Fruit fly (Drosophila melanogaster) whole organism, embryonic: ENCODE measurements around the gene CG6689.

ENCODE experiments used
- CG10147 ChIP-seq: fragments of 200-800 bp; sonication (Bioruptor generic); optimal IDR thresholded peaks from 2 replicates; lab custom pipeline; 2019; ENCODE audit warnings: missing biosample characterization, mild to moderate bottlenecking, missing genetic modification characterization, moderate library complexity
- CG1024 ChIP-seq: fragments of 200-800 bp; sonication (Bioruptor generic); IDR thresholded peaks from 2 replicates; pipeline ENCODE4 v1.3.6; 2022; ENCODE audit warnings: missing biosample characterization, missing genetic modification characterization
- CG11085 ChIP-seq: fragments of 200-800 bp; sonication (Bioruptor generic); IDR thresholded peaks from 2 replicates; pipeline ENCODE4 v1.3.6; 2022; ENCODE audit warnings: missing biosample characterization, missing genetic modification characterization
- CG11696 ChIP-seq: fragments of 200-800 bp; sonication (Bioruptor generic); IDR thresholded peaks from 2 replicates; pipeline ENCODE4 v1.3.6; 2022; ENCODE audit warnings: missing biosample characterization, missing genetic modification characterization
- CG13123 ChIP-seq: fragments of 200-800 bp; sonication (Bioruptor generic); optimal IDR thresholded peaks from 2 replicates; lab custom pipeline; 2016; ENCODE audit warnings: missing biosample characterization, missing genetic modification characterization
- CG13296 ChIP-seq: fragments of 200-800 bp; sonication (Bioruptor generic); optimal IDR thresholded peaks from 3 replicates; lab custom pipeline; 2018; ENCODE audit warnings: missing biosample characterization, mild to moderate bottlenecking, missing genetic modification characterization
- CG14441 ChIP-seq: fragments of 200-800 bp; sonication (Bioruptor generic); IDR thresholded peaks from 2 replicates; pipeline ENCODE4 v1.3.6; 2022; ENCODE audit warnings: missing biosample characterization, missing genetic modification characterization
- CG14965 ChIP-seq: fragments of 200-800 bp; sonication (Bioruptor generic); optimal IDR thresholded peaks from 2 replicates; lab custom pipeline; 2016; ENCODE audit warnings: missing biosample characterization, missing genetic modification characterization, borderline replicate concordance
- CG32767 ChIP-seq: fragments of 200-800 bp; sonication (Bioruptor generic); IDR thresholded peaks from 2 replicates; pipeline ENCODE4 v1.3.6; 2022; ENCODE audit warnings: missing biosample characterization, missing genetic modification characterization
- CG4328 ChIP-seq: fragments of 200-800 bp; sonication (Bioruptor generic); optimal IDR thresholded peaks from 3 replicates; lab custom pipeline; 2017; ENCODE audit warnings: missing biosample characterization, missing genetic modification reagents, missing genetic modification characterization
- CG6175 ChIP-seq: fragments of 200-800 bp; sonication (Bioruptor generic); IDR thresholded peaks from 3 replicates; pipeline ENCODE4 v1.3.6; 2022; ENCODE audit warnings: missing biosample characterization, missing genetic modification characterization
- CG6854 ChIP-seq: fragments of 200-800 bp; sonication (Bioruptor generic); optimal IDR thresholded peaks from 3 replicates; lab custom pipeline; 2017; ENCODE audit warnings: missing biosample characterization, mild to moderate bottlenecking, missing genetic modification characterization
- CG7357 ChIP-seq: fragments of 200-800 bp; sonication (Bioruptor generic); IDR thresholded peaks from 3 replicates; pipeline ENCODE4 v1.3.6; 2022; ENCODE audit warnings: missing biosample characterization, missing genetic modification characterization
- CG7556 ChIP-seq: fragments of 200-800 bp; sonication (Bioruptor generic); optimal IDR thresholded peaks from 2 replicates; lab custom pipeline; 2017; ENCODE audit warnings: missing biosample characterization, mild to moderate bottlenecking, missing genetic modification characterization
- CG9437 ChIP-seq: fragments of 200-800 bp; sonication (Bioruptor generic); optimal IDR thresholded peaks from 2 replicates; lab custom pipeline; 2018; ENCODE audit warnings: missing biosample characterization, mild to moderate bottlenecking, missing genetic modification characterization
- CoRest ChIP-seq: fragments of 200-800 bp; sonication (Bioruptor generic); optimal IDR thresholded peaks from 3 replicates; lab custom pipeline; 2018; ENCODE audit warnings: missing biosample characterization, mild to moderate bottlenecking, missing genetic modification characterization, moderate library complexity
- D ChIP-seq, 2 experiments: fragments of 200-800 bp in 1 of 2; fragments of >200 bp in 1 of 2; sonication (Bioruptor generic) in 1 of 2; optimal IDR thresholded peaks; 2 replicates in 1 of 2; 3 replicates in 1 of 2; lab custom pipeline; 2017; ENCODE audit warnings: mild to moderate bottlenecking in 1 of 2, missing biosample characterization in 1 of 2, missing genetic modification characterization in 1 of 2, missing genetic modification reagents in 1 of 2
- E2f1 ChIP-seq: fragments of 200-800 bp; sonication (Bioruptor generic); IDR thresholded peaks from 2 replicates; pipeline ENCODE4 v1.3.6; 2022; ENCODE audit warnings: missing biosample characterization, missing genetic modification characterization
- Fer1 ChIP-seq: fragments of 200-800 bp; sonication (Bioruptor generic); optimal IDR thresholded peaks from 2 replicates; lab custom pipeline; 2017; ENCODE audit warnings: missing biosample characterization, mild to moderate bottlenecking, missing genetic modification characterization
- Hey ChIP-seq: fragments of 200-800 bp; sonication (Bioruptor generic); optimal IDR thresholded peaks from 3 replicates; lab custom pipeline; 2018; ENCODE audit warnings: missing biosample characterization, mild to moderate bottlenecking, missing genetic modification characterization
- Hr51 ChIP-seq, 2 experiments: fragments of 200-800 bp; sonication (Bioruptor generic); optimal IDR thresholded peaks; 2 replicates in 1 of 2; 3 replicates in 1 of 2; lab custom pipeline; 2016 to 2018; ENCODE audit warnings: missing biosample characterization in 2 of 2, missing genetic modification characterization in 2 of 2, mild to moderate bottlenecking in 1 of 2, moderate library complexity in 1 of 2
- Med ChIP-seq: fragments of 200-800 bp; sonication (Bioruptor generic); peaks from one replicate; lab custom pipeline; 2016; ENCODE audit warnings: missing biosample characterization, missing genetic modification characterization, mild to moderate bottlenecking, inconsistent platforms, moderate library complexity
- Nf-YB ChIP-seq: fragments of 200-800 bp; sonication (Bioruptor generic); optimal IDR thresholded peaks from 3 replicates; lab custom pipeline; 2019; ENCODE audit warnings: missing biosample characterization, mild to moderate bottlenecking, missing genetic modification characterization, moderate library complexity
- Nf-YC ChIP-seq: fragments of 200-800 bp; optimal IDR thresholded peaks from 3 replicates; lab custom pipeline; 2019; ENCODE audit warnings: missing biosample characterization, mild to moderate bottlenecking, missing genetic modification characterization, moderate library complexity
- Stat92E ChIP-seq, 3 experiments: fragments of >200 bp in 2 of 3; fragments of 200-800 bp in 1 of 3; sonication (Bioruptor generic) in 1 of 3; optimal IDR thresholded peaks; 2 replicates each; lab custom pipeline; 2017 to 2019; ENCODE audit warnings: missing biosample characterization in 3 of 3, missing genetic modification characterization in 3 of 3, mild to moderate bottlenecking in 1 of 3, moderate library complexity in 1 of 3
- YL-1 ChIP-seq: fragments of 200-800 bp; sonication (Bioruptor generic); optimal IDR thresholded peaks from 3 replicates; lab custom pipeline; 2017; ENCODE audit warnings: missing biosample characterization, mild to moderate bottlenecking, missing genetic modification characterization
- aop ChIP-seq: fragments of 200-800 bp; sonication (Bioruptor generic); IDR thresholded peaks from 2 replicates; pipeline ENCODE4 v1.3.6; 2022; ENCODE audit warnings: missing biosample characterization, missing genetic modification characterization
- ato ChIP-seq: fragments of 200-800 bp; sonication (Bioruptor generic); IDR thresholded peaks from 2 replicates; pipeline ENCODE4 v1.3.6; 2022; ENCODE audit warnings: missing biosample characterization, missing genetic modification characterization; ENCODE audit not compliant: partially characterized antibody
- bbx ChIP-seq: fragments of 200-800 bp; sonication (Bioruptor generic); IDR thresholded peaks from 2 replicates; pipeline ENCODE4 v1.3.6; 2022; ENCODE audit warnings: missing biosample characterization, missing genetic modification characterization; ENCODE audit not compliant: partially characterized antibody
- dm ChIP-seq: fragments of 200-800 bp; sonication (Bioruptor generic); optimal IDR thresholded peaks from 3 replicates; lab custom pipeline; 2016; ENCODE audit warnings: missing biosample characterization, missing genetic modification characterization
- ewg ChIP-seq: fragments of 200-800 bp; sonication (Bioruptor generic); optimal IDR thresholded peaks from 3 replicates; lab custom pipeline; 2017; ENCODE audit warnings: mild to moderate bottlenecking, missing biosample characterization, missing genetic modification reagents, missing genetic modification characterization
- fd96Cb ChIP-seq: fragments of 200-800 bp; sonication (Bioruptor generic); optimal IDR thresholded peaks from 2 replicates; lab custom pipeline; 2018; ENCODE audit warnings: missing biosample characterization, mild to moderate bottlenecking, missing genetic modification characterization, moderate library complexity
- grn ChIP-seq: fragments of 200-800 bp; sonication (Bioruptor generic); optimal IDR thresholded peaks from 3 replicates; lab custom pipeline; 2017; ENCODE audit warnings: missing biosample characterization, missing genetic modification characterization
- insv ChIP-seq, 2 experiments: fragments of 200-800 bp; sonication (Bioruptor generic); optimal IDR thresholded peaks; 3 replicates each; lab custom pipeline; 2016 to 2018; ENCODE audit warnings: missing biosample characterization in 2 of 2, missing genetic modification characterization in 2 of 2
- knrl ChIP-seq: fragments of 200-800 bp; sonication (Bioruptor generic); IDR thresholded peaks from 3 replicates; pipeline ENCODE4 v1.3.6; 2022; ENCODE audit warnings: missing biosample characterization, missing genetic modification characterization; ENCODE audit not compliant: partially characterized antibody
- lilli ChIP-seq: fragments of 200-800 bp; sonication (Bioruptor generic); optimal IDR thresholded peaks from 3 replicates; lab custom pipeline; 2016; ENCODE audit warnings: missing biosample characterization, missing genetic modification characterization
- nom ChIP-seq: fragments of 200-800 bp; sonication (Bioruptor generic); optimal IDR thresholded peaks from 2 replicates; lab custom pipeline; 2017; ENCODE audit warnings: missing biosample characterization, missing genetic modification characterization, mild to moderate bottlenecking, moderate library complexity, missing genetic modification reagents
- onecut ChIP-seq: fragments of 200-800 bp; sonication (Bioruptor generic); IDR thresholded peaks from 2 replicates; pipeline ENCODE4 v1.3.6; 2022; ENCODE audit warnings: missing biosample characterization, missing genetic modification characterization
- pho ChIP-seq: fragments of 200-800 bp; sonication (Bioruptor generic); optimal IDR thresholded peaks from 2 replicates; lab custom pipeline; 2016; ENCODE audit warnings: missing biosample characterization, missing genetic modification characterization
- phol ChIP-seq: fragments of 200-800 bp; sonication (Bioruptor generic); optimal IDR thresholded peaks from 3 replicates; lab custom pipeline; 2018; ENCODE audit warnings: missing biosample characterization, mild to moderate bottlenecking, missing genetic modification characterization, moderate library complexity
- pros ChIP-seq: fragments of 200-800 bp; sonication (Bioruptor generic); optimal IDR thresholded peaks from 3 replicates; lab custom pipeline; 2019; ENCODE audit warnings: missing biosample characterization, mild to moderate bottlenecking, missing genetic modification characterization, moderate library complexity
- sens ChIP-seq: fragments of 200-800 bp; sonication (Bioruptor generic); peaks from one replicate; lab custom pipeline; 2016; ENCODE audit warnings: missing biosample characterization, missing genetic modification characterization
- seq ChIP-seq: fragments of 200-800 bp; sonication (Bioruptor generic); IDR thresholded peaks from 2 replicates; pipeline ENCODE4 v1.3.6; 2022; ENCODE audit warnings: missing biosample characterization, missing genetic modification characterization
- sima ChIP-seq: fragments of 200-800 bp; sonication (Bioruptor generic); optimal IDR thresholded peaks from 2 replicates; lab custom pipeline; 2016; ENCODE audit warnings: missing biosample characterization, missing genetic modification characterization
- slp2 ChIP-seq: fragments of 200-800 bp; sonication (Bioruptor generic); optimal IDR thresholded peaks from 2 replicates; lab custom pipeline; 2016; ENCODE audit warnings: missing biosample characterization, missing genetic modification characterization
- trem ChIP-seq: fragments of 200-800 bp; optimal IDR thresholded peaks from 3 replicates; lab custom pipeline; 2019; ENCODE audit warnings: missing biosample characterization, mild to moderate bottlenecking, missing genetic modification characterization, moderate library complexity
- wek ChIP-seq: fragments of 200-800 bp; sonication (Bioruptor generic); optimal IDR thresholded peaks from 3 replicates; lab custom pipeline; 2018; ENCODE audit warnings: missing biosample characterization, mild to moderate bottlenecking, missing genetic modification characterization, moderate library complexity
- zen ChIP-seq: fragments of 200-800 bp; sonication (Bioruptor generic); optimal IDR thresholded peaks from 3 replicates; lab custom pipeline; 2018; ENCODE audit warnings: missing biosample characterization, mild to moderate bottlenecking, missing genetic modification characterization, moderate library complexity

The CG6689 gene

dm6 chr3R:11263579-11263978, 43.7 kb upstream of the CG6689 start:
- TF ChIP-seq pros: peak; percentile 30
- TF ChIP-seq Hr51 (GFP tag; optimal IDR thresholded peaks at IDR 0.05; lab: Kevin White, UChicago): no peak
- TF ChIP-seq ato: no peak
- peak; percentile 71; the same call in 1 of the 2 replicates for TF ChIP-seq seq
- peak; percentile 65 for TF ChIP-seq Nf-YB (GFP tag; lab: Kevin White, UChicago)
- no peak for TF ChIP-seq wek
- TF ChIP-seq sens (GFP tag; lab: Kevin White, UChicago): peak; percentile 38
- TF ChIP-seq Nf-YC (tag; lab: Kevin White, UChicago): peak; percentile 66
- peak; percentile 35 for TF ChIP-seq ewg (GFP tag; lab: Kevin White, UChicago)

DNA sequence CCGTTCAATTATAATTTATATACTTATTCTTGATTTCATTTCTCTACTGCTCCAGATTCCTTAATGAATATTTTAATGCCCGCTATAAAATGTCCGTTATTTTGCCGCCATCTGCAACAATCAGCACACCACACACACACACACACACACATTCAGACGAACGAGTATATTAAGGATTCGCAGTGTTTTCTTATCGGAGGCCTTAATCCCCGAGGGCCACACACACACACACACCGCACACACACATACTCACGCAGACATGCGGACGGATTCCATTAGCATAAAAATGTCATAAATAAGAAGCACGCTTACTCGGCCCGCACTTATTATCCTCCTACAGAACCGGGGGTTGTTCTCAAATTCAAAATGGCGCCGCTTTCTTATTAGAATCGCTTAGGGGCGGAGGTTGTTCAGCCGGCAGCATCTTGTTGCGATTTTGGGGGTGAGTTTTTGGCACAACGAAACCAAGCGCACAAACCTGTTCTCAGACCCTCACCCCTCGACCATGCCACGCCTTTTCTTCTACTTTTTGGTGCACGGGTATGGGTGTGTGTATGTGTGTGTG, 41.2 kb upstream of the CG6689 start:
- TF ChIP-seq CG14441 (GFP tag; lab: Robert Waterston, UW) (no peak), D (optimal IDR thresholded peaks at IDR 0.05; lab: Kevin White, UChicago) (no peak), D (GFP tag; optimal IDR thresholded peaks at IDR 0.05; lab: Kevin White, UChicago) (no peak), Fer1 (GFP tag; lab: Kevin White, UChicago) (no peak), Stat92E (GFP tag; optimal IDR thresholded peaks at IDR 0.05; lab: Kevin White, UChicago) (no peak), CG11696 (GFP tag; lab: Robert Waterston, UW) (no peak), fd96Cb (no peak), seq (peak; percentile 85), YL-1 (GFP tag; lab: Kevin White, UChicago) (no peak), CG32767 (GFP tag; lab: Robert Waterston, UW) (no peak), slp2 (GFP tag; lab: Kevin White, UChicago) (no peak), pros (peak; percentile 89), CoRest (tag; lab: Kevin White, UChicago) (no peak), trem (no peak), dm (GFP tag; lab: Kevin White, UChicago) (no peak), E2f1 (GFP tag; lab: Robert Waterston, UW) (no peak), Hey (tag; lab: Kevin White, UChicago) (no peak), insv (GFP tag; optimal IDR thresholded peaks at IDR 0.05; lab: Kevin White, UChicago) (peak; percentile 10 to 93), Nf-YB (GFP tag; lab: Kevin White, UChicago) (peak; percentile 82), onecut (GFP tag; lab: Robert Waterston, UW) (no peak), nom (GFP tag; lab: Kevin White, UChicago) (no peak), Med (GFP tag; lab: Kevin White, UChicago) (no peak), Nf-YC (tag; lab: Kevin White, UChicago) (peak; percentile 90), CG4328 (GFP tag; lab: Kevin White, UChicago) (no peak), bbx (GFP tag; lab: Robert Waterston, UW) (no peak), zen (tag; lab: Kevin White, UChicago) (peak; percentile 51), aop (GFP tag; lab: Robert Waterston, UW) (no peak), CG7357 (GFP tag; lab: Robert Waterston, UW) (no peak), knrl (GFP tag; lab: Robert Waterston, UW) (no peak), CG6175 (GFP tag; lab: Robert Waterston, UW) (no peak), lilli (GFP tag; lab: Kevin White, UChicago) (no peak), CG14965 (GFP tag; lab: Kevin White, UChicago) (no peak), CG9437 (GFP tag; lab: Kevin White, UChicago) (no peak), sima (GFP tag; lab: Kevin White, UChicago) (no peak), CG1024 (GFP tag; lab: Robert Waterston, UW) (no peak), CG10147 (no peak), CG6854 (GFP tag; lab: Kevin White, UChicago) (no peak), CG13296 (GFP tag; lab: Kevin White, UChicago) (no peak), CG7556 (GFP tag; lab: Kevin White, UChicago) (no peak), phol (tag; lab: Kevin White, UChicago) (peak; percentile 60), pho (no peak), CG11085 (GFP tag; lab: Robert Waterston, UW) (no peak), CG13123 (GFP tag; lab: Kevin White, UChicago) (no peak), grn (GFP tag; lab: Kevin White, UChicago) (no peak)
